Worm (Caenorhabditis elegans): Measurements from ENCODE around the gene dhrr-1.

DNA sequence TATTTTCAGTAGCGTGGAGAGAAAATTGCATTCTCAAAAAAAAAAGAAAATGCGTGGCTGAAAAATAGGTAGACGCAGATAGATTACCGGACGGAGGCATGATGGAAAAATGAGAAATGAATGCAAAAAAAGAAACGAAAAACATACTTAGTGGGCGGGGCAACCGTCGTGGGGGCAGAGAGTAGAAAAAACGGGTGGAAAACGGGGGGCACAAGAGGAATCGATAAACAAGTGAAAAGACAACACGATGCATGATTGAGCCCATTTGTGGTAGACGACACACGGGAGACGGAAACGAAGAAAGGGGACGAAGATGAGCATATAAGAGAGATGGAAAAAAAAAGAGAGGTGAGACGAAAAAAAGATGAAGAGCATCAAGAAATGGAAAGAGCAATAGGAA is 44.1 kb downstream of the dhrr-1 start:
- TF ChIP-seq med-1 (GFP tag; optimal IDR thresholded peaks at IDR 0.05; ENCODE audit: insufficient read depth) (no peak), klf-2 (GFP tag; conservative IDR thresholded peaks at IDR 0.05) (no peak)
